Worm (Caenorhabditis elegans) whole organism, L4/young adult: Measurements from ENCODE around the gene ZC132.3.
"Not testable (repeated sequence)": the region's sequence is repeated elsewhere in the genome, so short reads cannot be mapped to it uniquely, and the experiment has no call there.

Experiments
- W03F9.2 ChIP-seq: fragments of 150-350 bp; optimal IDR thresholded peaks from 2 replicates; lab custom pipeline; 2014; ENCODE audit warnings: missing biosample characterization, missing genetic modification characterization
- dao-5 ChIP-seq: sonication (generic microtip); optimal IDR thresholded peaks from 2 replicates; lab custom pipeline; 2016; ENCODE audit warnings: missing genotype, missing genetic modification characterization, moderate library complexity, missing compliant biosample characterization
- him-1 ChIP-seq: sonication (generic microtip); optimal IDR thresholded peaks from 2 replicates; lab custom pipeline; 2016; ENCODE audit warnings: missing genotype, missing genetic modification reagents, missing genetic modification characterization, missing compliant biosample characterization

ce11 chrV:4271258-4271657 is 28.4 kb downstream of the ZC132.3 start, which contains the start of gene srt-38:
- TF ChIP-seq him-1 (tag; lab: Kevin White, UChicago); W03F9.2 (tag; lab: Kevin White, UChicago); dao-5: not testable (repeated sequence)
